Worm (Caenorhabditis elegans) whole organism, L4/young adult: ENCODE results near the gene C39E6.2.

ENCODE experiments used
- W03F9.2 ChIP-seq: fragments of 150-350 bp; optimal IDR thresholded peaks from 2 replicates; lab custom pipeline; 2014; ENCODE audit warnings: missing biosample characterization, missing genetic modification characterization
- him-1 ChIP-seq: sonication (generic microtip); optimal IDR thresholded peaks from 2 replicates; lab custom pipeline; 2016; ENCODE audit warnings: missing genotype, missing genetic modification reagents, missing genetic modification characterization, missing compliant biosample characterization

DNA sequence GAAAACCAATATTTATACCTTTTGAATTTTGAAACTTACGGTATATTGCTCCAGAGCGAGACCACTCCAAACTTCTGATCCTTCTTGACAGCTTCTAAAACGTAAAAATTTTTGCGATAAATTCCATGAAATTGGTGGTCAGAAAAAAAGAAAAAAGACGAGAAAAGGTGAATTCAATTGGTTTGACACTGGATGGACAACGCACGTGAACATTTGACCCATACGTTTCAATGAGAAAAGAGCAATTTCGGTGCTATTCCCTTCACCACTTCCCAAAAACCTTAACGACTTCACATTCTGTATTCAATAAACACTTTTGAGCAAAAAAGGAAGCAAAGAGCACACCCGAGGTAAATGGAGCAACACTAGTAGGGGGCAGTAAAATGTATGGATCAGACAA, 27.5 kb downstream of the C39E6.2 start, which contains the start of gene acc-3:
- TF ChIP-seq him-1 (tag; lab: Kevin White, UChicago) (no peak), W03F9.2 (tag; lab: Kevin White, UChicago) (no peak)
